Worm (Caenorhabditis elegans): ENCODE data around the gene str-101.

Gene str-101

ce11 chrV:15702263-15702662 is 9.5 kb downstream of the str-101 start, which contains the start of gene nhr-53:
nhr-53 (minus strand) TSS chrV:15702363.
- TF ChIP-seq zim-3 (tag; optimal IDR thresholded peaks at IDR 0.05) (no peak), F55B11.4 (tag; optimal IDR thresholded peaks at IDR 0.05; ENCODE audit: borderline replicate concordance, insufficient read depth) (no peak), tlf-1 (GFP tag; optimal IDR thresholded peaks at IDR 0.05) (no peak), nhr-80 (tag; optimal IDR thresholded peaks at IDR 0.05) (no peak), K11D2.4 (GFP tag; IDR thresholded peaks at IDR 0.05) (no peak), die-1 (tag; optimal IDR thresholded peaks at IDR 0.05) (no peak), efl-1 (GFP tag; optimal IDR thresholded peaks at IDR 0.05) (no peak), tbx-9 (tag; optimal IDR thresholded peaks at IDR 0.05; ENCODE audit: borderline replicate concordance) (no peak), nfyb-1 (GFP tag; IDR thresholded peaks at IDR 0.05) (no peak), ama-1 (optimal IDR thresholded peaks at IDR 0.05) (no peak), ama-1 (GFP tag; optimal IDR thresholded peaks at IDR 0.05) (no peak), let-526 (GFP tag; IDR thresholded peaks at IDR 0.05) (no peak), madf-8 (GFP tag; conservative IDR thresholded peaks at IDR 0.05) (no peak), F23B12.7 (tag; optimal IDR thresholded peaks at IDR 0.05; ENCODE audit: insufficient read depth) (no peak), ztf-6 (GFP tag; IDR thresholded peaks at IDR 0.05) (no peak)

ce11 chrV:15699799-15700198 is 12.0 kb downstream of the str-101 start, which contains the start of gene nhr-199:
nhr-199 (minus strand) TSS chrV:15699899.
- TF ChIP-seq nfya-1 (tag; optimal IDR thresholded peaks at IDR 0.05; ENCODE audit: borderline replicate concordance, insufficient read depth), result no peak
- TF ChIP-seq Y56A3A.18 (GFP tag; IDR thresholded peaks at IDR 0.05), result no peak

DNA sequence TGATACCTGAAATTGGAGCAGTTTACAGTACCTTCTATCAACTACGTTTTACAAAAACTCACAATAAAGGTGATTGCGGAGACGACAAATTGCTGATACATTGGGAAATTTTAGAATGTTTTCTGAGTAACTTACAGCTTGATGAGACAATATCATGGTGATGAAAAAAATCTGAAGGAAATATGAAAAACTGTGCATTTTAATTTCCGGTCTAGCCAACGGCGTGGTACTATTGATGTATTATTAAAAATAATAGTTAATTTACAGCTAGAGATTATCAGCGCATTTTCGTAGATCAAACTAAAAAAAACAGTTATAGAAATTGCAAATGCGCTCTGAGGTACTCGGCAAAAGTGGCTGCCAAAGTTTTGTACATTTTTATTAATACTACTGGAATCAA is 13.7 kb downstream of the str-101 start, which contains the start of gene srx-29:
Gene srx-29, minus strand, starts transcription at position 101 of the 400 bp plus-strand sequence.
- TF ChIP-seq F37B4.10 (GFP tag; IDR thresholded peaks at IDR 0.05) (no peak), let-526 (GFP tag; IDR thresholded peaks at IDR 0.05) (no peak), F57C9.4 (tag; optimal IDR thresholded peaks at IDR 0.05) (no peak), nfyb-1 (GFP tag; IDR thresholded peaks at IDR 0.05) (no peak), F57A8.1 (GFP tag; optimal IDR thresholded peaks at IDR 0.05) (no peak), ets-4 (GFP tag; optimal IDR thresholded peaks at IDR 0.05) (no peak), F55B11.4 (tag; optimal IDR thresholded peaks at IDR 0.05; ENCODE audit: borderline replicate concordance, insufficient read depth) (no peak), hrde-1 (tag; optimal IDR thresholded peaks at IDR 0.05; ENCODE audit: borderline replicate concordance) (no peak), cebp-1 (GFP tag; IDR thresholded peaks at IDR 0.05) (no peak), cebp-1 (tag; optimal IDR thresholded peaks at IDR 0.05) (no peak), athp-1 (tag; optimal IDR thresholded peaks at IDR 0.05) (no peak), egl-44 (GFP tag; IDR thresholded peaks at IDR 0.05) (no peak), dox-1 (GFP tag; IDR thresholded peaks at IDR 0.05) (no peak), K11D2.4 (GFP tag; IDR thresholded peaks at IDR 0.05) (no peak), snpc-1.3 (tag; optimal IDR thresholded peaks at IDR 0.05; ENCODE audit: insufficient read depth) (no peak), xnd-1 (tag; optimal IDR thresholded peaks at IDR 0.05) (no peak), rpc-1 (optimal IDR thresholded peaks at IDR 0.05) (no peak), rpc-1 (tag; optimal IDR thresholded peaks at IDR 0.05) (no peak), nhr-179 (tag; optimal IDR thresholded peaks at IDR 0.05) (no peak), cebp-2 (GFP tag; IDR thresholded peaks at IDR 0.05) (no peak), F33H1.4 (GFP tag; IDR thresholded peaks at IDR 0.05) (no peak), lsy-27 (tag; optimal IDR thresholded peaks at IDR 0.05; ENCODE audit: borderline replicate concordance, insufficient read depth) (no peak)

- TF ChIP-seq Y53G8AR.9 (GFP tag; conservative IDR thresholded peaks at IDR 0.05) (no peak), Y67H2A.10 (GFP tag; conservative IDR thresholded peaks at IDR 0.05) (no peak), mel-28 (tag; optimal IDR thresholded peaks at IDR 0.05; ENCODE audit: borderline replicate concordance) (no peak), F55B11.4 (tag; optimal IDR thresholded peaks at IDR 0.05; ENCODE audit: borderline replicate concordance, insufficient read depth) (no peak), snpc-3.4 (tag; optimal IDR thresholded peaks at IDR 0.05) (no peak), tbx-9 (tag; optimal IDR thresholded peaks at IDR 0.05; ENCODE audit: borderline replicate concordance) (no peak), zfh-2 (GFP tag; conservative IDR thresholded peaks at IDR 0.05) (no peak), hmg-1.2 (GFP tag; IDR thresholded peaks at IDR 0.05) (no peak), aptf-2 (GFP tag; conservative IDR thresholded peaks at IDR 0.05) (no peak)
Measured at ce11 chrV:15693682-15694081, 18.1 kb downstream of the str-101 start, which contains the start of gene nhr-198. nhr-198 (plus strand) TSS chrV:15693994.
